Worm (Caenorhabditis elegans) whole organism, L1 larva: ENCODE results near the gene ZK856.7.

Experiments used
- jun-1 ChIP-seq: fragments of 150-350 bp; optimal IDR thresholded peaks from 2 replicates; lab custom pipeline; 2014; ENCODE audit warnings: missing biosample characterization, missing genetic modification reagents, missing genetic modification characterization
- skn-1 ChIP-seq: fragments of 150-350 bp; optimal IDR thresholded peaks from 2 replicates; lab custom pipeline; 2014; ENCODE audit warnings: missing biosample characterization, missing genetic modification characterization
- snpc-4 ChIP-seq: fragments of 150-350 bp; optimal IDR thresholded peaks from 2 replicates; lab custom pipeline; 2014; ENCODE audit warnings: missing biosample characterization, missing genetic modification characterization
- unc-62 ChIP-seq: fragments of 150-350 bp; optimal IDR thresholded peaks from 2 replicates; lab custom pipeline; 2014; ENCODE audit warnings: missing biosample characterization, missing genetic modification reagents, missing genetic modification characterization
- zag-1 ChIP-seq: fragments of 150-350 bp; optimal IDR thresholded peaks from 2 replicates; lab custom pipeline; 2014; ENCODE audit warnings: missing biosample characterization, missing genetic modification characterization
- ztf-11 ChIP-seq, 2 experiments: sonication (generic microtip); optimal IDR thresholded peaks; 2 replicates each; lab custom pipeline; 2016 to 2017; ENCODE audit warnings: missing genetic modification characterization in 2 of 2, missing biosample characterization in 1 of 2, missing compliant biosample characterization in 1 of 2

ce11 chrV:10237171-10237570 is 35.3 kb downstream of the ZK856.7 start:
- TF ChIP-seq ztf-11 (tag; optimal IDR thresholded peaks at IDR 0.05; lab: Kevin White, UChicago) (no peak), zag-1 (tag; lab: Kevin White, UChicago) (no peak), skn-1 (no peak), unc-62 (GFP tag; lab: Kevin White, UChicago) (no peak), jun-1 (tag; lab: Kevin White, UChicago) (no peak), snpc-4 (tag; lab: Kevin White, UChicago) (no peak)
